Worm (Caenorhabditis elegans): ENCODE results near the gene C45B2.8.

The C45B2.8 gene

ce11 chrX:6087676-6088075 is at the start of gene C45B2.8:
TSS of gene C45B2.8 (plus strand) at chrX:6087976.
- TF ChIP-seq ceh-22 (tag; optimal IDR thresholded peaks at IDR 0.05): no peak
- TF ChIP-seq unc-55 (GFP tag; optimal IDR thresholded peaks at IDR 0.05): no peak
- TF ChIP-seq npax-4 (tag; optimal IDR thresholded peaks at IDR 0.05): no peak
- no peak for TF ChIP-seq hlh-8 (tag; optimal IDR thresholded peaks at IDR 0.05)
- no peak for TF ChIP-seq ceh-14 (tag; optimal IDR thresholded peaks at IDR 0.05)
- no peak for TF ChIP-seq ceh-31 (tag; optimal IDR thresholded peaks at IDR 0.05)
- TF ChIP-seq C38D4.7 (GFP tag; optimal IDR thresholded peaks at IDR 0.05): no peak
- TF ChIP-seq elt-4 (tag; optimal IDR thresholded peaks at IDR 0.05): no peak
- TF ChIP-seq dmd-4 (tag; optimal IDR thresholded peaks at IDR 0.05; ENCODE audit: borderline replicate concordance): no peak
- no peak for TF ChIP-seq ceh-18 (tag; optimal IDR thresholded peaks at IDR 0.05)

- no peak for TF ChIP-seq rnt-1 (tag; optimal IDR thresholded peaks at IDR 0.05)
- no peak for TF ChIP-seq ceh-30 (tag; optimal IDR thresholded peaks at IDR 0.05)
- no peak for TF ChIP-seq elt-2 (tag; optimal IDR thresholded peaks at IDR 0.05)
- TF ChIP-seq hlh-15 (tag; optimal IDR thresholded peaks at IDR 0.05): no peak
- no peak for TF ChIP-seq hlh-8 (tag; optimal IDR thresholded peaks at IDR 0.05)
- TF ChIP-seq ceh-2 (tag; optimal IDR thresholded peaks at IDR 0.05): no peak
- no peak for TF ChIP-seq lin-11 (tag; optimal IDR thresholded peaks at IDR 0.05)
- TF ChIP-seq Y22D7AL.16 (tag; optimal IDR thresholded peaks at IDR 0.05): no peak
- no peak for TF ChIP-seq ceh-34 (tag; optimal IDR thresholded peaks at IDR 0.05)
- no peak for TF ChIP-seq tbx-7 (tag; optimal IDR thresholded peaks at IDR 0.05)
- no peak for TF ChIP-seq unc-86 (tag; optimal IDR thresholded peaks at IDR 0.05)
- no peak for TF ChIP-seq sox-2 (GFP tag; IDR thresholded peaks at IDR 0.05)
- no peak for TF ChIP-seq pha-2 (tag; optimal IDR thresholded peaks at IDR 0.05)
- TF ChIP-seq C08G9.2 (tag; optimal IDR thresholded peaks at IDR 0.05): no peak
- TF ChIP-seq nhr-11 (tag; optimal IDR thresholded peaks at IDR 0.05): no peak
- TF ChIP-seq dmd-4 (tag; optimal IDR thresholded peaks at IDR 0.05; ENCODE audit: borderline replicate concordance): no peak
Measured at ce11 chrX:6039544-6039943, 48.2 kb upstream of the C45B2.8 start, which contains the start of gene hsp-25. TSS of gene hsp-25 (minus strand) at chrX:6039644.

- no peak for TF ChIP-seq hlh-15 (tag; optimal IDR thresholded peaks at IDR 0.05)
- TF ChIP-seq pat-9 (tag; optimal IDR thresholded peaks at IDR 0.05): peak; percentile 34
Measured at ce11 chrX:6040435-6041093, 47.2 kb upstream of the C45B2.8 start.

DNA sequence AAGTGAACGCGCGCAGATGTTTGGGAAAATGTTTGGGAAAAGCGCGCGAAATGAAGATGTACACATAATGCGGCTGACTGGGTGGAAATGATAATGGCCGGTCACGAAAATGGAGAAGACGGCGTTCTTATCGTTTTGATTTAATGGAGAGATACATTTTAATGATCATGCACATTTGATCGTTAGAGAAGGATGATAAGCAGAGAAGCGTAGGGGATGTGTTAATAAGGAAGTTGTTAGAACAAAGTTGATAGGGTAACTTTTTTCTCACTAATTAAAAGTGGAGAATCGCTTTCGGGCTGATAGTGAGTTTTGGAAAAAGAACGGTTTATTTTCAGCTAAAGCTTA is 46.7 kb upstream of the C45B2.8 start:
- TF ChIP-seq ceh-19 (GFP tag; optimal IDR thresholded peaks at IDR 0.05): no peak
- TF ChIP-seq ref-2 (tag; optimal IDR thresholded peaks at IDR 0.05): no peak
- TF ChIP-seq madf-2 (tag; optimal IDR thresholded peaks at IDR 0.05): no peak
- TF ChIP-seq syd-9 (tag; optimal IDR thresholded peaks at IDR 0.05): no peak
- no peak for TF ChIP-seq fkh-10 (GFP tag; optimal IDR thresholded peaks at IDR 0.05)
- TF ChIP-seq sox-2 (GFP tag; IDR thresholded peaks at IDR 0.05): no peak
- TF ChIP-seq ceh-24 (tag; optimal IDR thresholded peaks at IDR 0.05): no peak
- no peak for TF ChIP-seq elt-2 (tag; optimal IDR thresholded peaks at IDR 0.05)
- no peak for TF ChIP-seq ceh-30 (tag; optimal IDR thresholded peaks at IDR 0.05)
- TF ChIP-seq K02D7.2 (tag; optimal IDR thresholded peaks at IDR 0.05): no peak
- TF ChIP-seq ama-1 (optimal IDR thresholded peaks at IDR 0.05): no peak
- no peak for TF ChIP-seq ttx-3 (tag; optimal IDR thresholded peaks at IDR 0.05)
- TF ChIP-seq unc-42 (tag; optimal IDR thresholded peaks at IDR 0.05): no peak
- no peak for TF ChIP-seq ceh-9 (tag; optimal IDR thresholded peaks at IDR 0.05)
- TF ChIP-seq ceh-48 (tag; optimal IDR thresholded peaks at IDR 0.05): no peak
- no peak for TF ChIP-seq dmd-4 (tag; optimal IDR thresholded peaks at IDR 0.05; ENCODE audit: borderline replicate concordance)
- TF ChIP-seq hlh-8 (tag; optimal IDR thresholded peaks at IDR 0.05): no peak
- no peak for TF ChIP-seq fkh-6 (tag; optimal IDR thresholded peaks at IDR 0.05)
- TF ChIP-seq eyg-1 (tag; optimal IDR thresholded peaks at IDR 0.05): no peak

Measured in whole organism, late embryonic.